Fruit fly (Drosophila melanogaster) whole organism, wandering third instar larva: ENCODE measurements around the gene CG14327.

Experiments
- GATAd ChIP-seq: sonication (Bioruptor generic); optimal IDR thresholded peaks from 2 replicates; lab custom pipeline; 2016; ENCODE audit warnings: missing biosample characterization, missing genetic modification characterization
- HLH106 ChIP-seq: fragments of 200-800 bp; optimal IDR thresholded peaks from 3 replicates; lab custom pipeline; 2019; ENCODE audit warnings: missing biosample characterization, mild to moderate bottlenecking, missing genetic modification characterization, moderate library complexity
- Myc ChIP-seq: fragments of >200 bp; optimal IDR thresholded peaks from 2 replicates; lab custom pipeline; 2017
- OdsH ChIP-seq: fragments of 200-800 bp; sonication (Bioruptor generic); optimal IDR thresholded peaks from 2 replicates; lab custom pipeline; 2016; ENCODE audit warnings: missing biosample characterization, mild to moderate bottlenecking, missing genetic modification characterization
- lola ChIP-seq: fragments of >200 bp; optimal IDR thresholded peaks from 2 replicates; lab custom pipeline; 2017; ENCODE audit warnings: missing biosample characterization, missing genetic modification characterization
- psq ChIP-seq: fragments of 200-800 bp; sonication (Bioruptor generic); optimal IDR thresholded peaks from 3 replicates; lab custom pipeline; 2017; ENCODE audit warnings: missing biosample characterization, mild to moderate bottlenecking, missing genetic modification characterization, moderate library complexity
- usp ChIP-seq: fragments of >200 bp; optimal IDR thresholded peaks from 2 replicates; lab custom pipeline; 2017; ENCODE audit warnings: missing biosample characterization, missing genetic modification characterization

dm6 chr3R:17653879-17654278, 40.4 kb downstream of the CG14327 start:
- TF ChIP-seq psq (GFP tag; lab: Kevin White, UChicago) (no peak), OdsH (GFP tag; lab: Kevin White, UChicago) (no peak), HLH106 (tag; lab: Kevin White, UChicago) (no peak), usp (no peak), lola (GFP tag; lab: Kevin White, UChicago) (no peak), Myc (lab: Kevin White, UChicago) (no peak), GATAd (no peak)
